Fruit fly (Drosophila melanogaster): ENCODE data around the gene Tspo.
A peak's percentile ranks its signal among the peaks of the same experiment; 100 is the strongest.

The Tspo gene

DNA sequence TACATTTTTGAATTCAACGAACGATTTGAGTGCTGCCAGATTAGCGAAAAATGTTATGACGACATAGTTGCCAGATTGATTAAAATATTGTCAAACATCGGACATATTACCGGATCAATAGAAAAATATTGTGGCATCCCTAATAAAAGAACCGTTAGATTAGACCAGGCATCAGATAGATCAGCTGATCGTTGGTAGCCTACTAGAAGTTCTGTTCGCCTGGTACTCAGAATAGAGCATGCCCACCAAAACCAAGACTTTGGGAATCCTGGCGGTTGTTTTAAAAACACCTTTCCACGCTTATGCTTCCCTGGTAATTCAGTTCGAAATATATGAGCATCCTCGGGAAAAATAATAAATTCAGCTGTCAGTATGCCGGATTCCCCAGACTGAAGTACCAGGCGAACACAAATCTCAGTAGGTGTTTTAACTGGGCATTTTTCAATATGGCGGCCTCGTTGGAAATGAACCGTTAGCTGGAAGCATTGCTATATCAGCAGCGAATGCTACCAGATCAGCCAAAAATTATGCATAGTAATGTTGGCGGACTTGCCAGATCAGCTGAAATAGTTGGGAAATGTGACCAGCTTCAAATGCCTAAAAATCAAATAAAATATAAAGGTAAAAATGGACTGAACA, 18.7 kb upstream of the Tspo start (continued):
- TF ChIP-seq CG14860 (GFP tag; IDR thresholded peaks at IDR 0.05; ENCODE audit: partially characterized antibody) (peak; percentile 62; the same call in 2 of the 3 replicates), CG6272 (GFP tag; IDR thresholded peaks at IDR 0.05) (no peak), CG14050 (GFP tag; IDR thresholded peaks at IDR 0.05) (no peak), ranshi (GFP tag; IDR thresholded peaks at IDR 0.05) (no peak), jumu (GFP tag; optimal IDR thresholded peaks at IDR 0.05) (peak; percentile 3), CG4424 (GFP tag; optimal IDR thresholded peaks at IDR 0.05) (no peak), Dek (tag; optimal IDR thresholded peaks at IDR 0.05) (peak; percentile 19), Mad (GFP tag; optimal IDR thresholded peaks at IDR 0.05) (no peak), CG15269 (tag; optimal IDR thresholded peaks at IDR 0.05) (peak; percentile 44), inv (GFP tag; IDR thresholded peaks at IDR 0.05; ENCODE audit: partially characterized antibody) (no peak; the same call in 1 of the 2 replicates), gro (GFP tag; optimal IDR thresholded peaks at IDR 0.05) (no peak), CG6791 (GFP tag; IDR thresholded peaks at IDR 0.05; ENCODE audit: partially characterized antibody) (peak; percentile 71), Nf-YC (tag; optimal IDR thresholded peaks at IDR 0.05) (peak; percentile 56), row (GFP tag; IDR thresholded peaks at IDR 0.05) (no peak), lbe (GFP tag; optimal IDR thresholded peaks at IDR 0.05) (no peak), CG13287 (GFP tag; IDR thresholded peaks at IDR 0.05; ENCODE audit: partially characterized antibody) (peak; percentile 74), prd (optimal IDR thresholded peaks at IDR 0.05) (no peak), prd (GFP tag; IDR thresholded peaks at IDR 0.05) (no peak), zen2 (GFP tag; IDR thresholded peaks at IDR 0.05; ENCODE audit: partially characterized antibody) (peak; percentile 75; the same call in 2 of the 3 replicates), CG17829 (tag; optimal IDR thresholded peaks at IDR 0.05) (peak; percentile 17), bbx (GFP tag; IDR thresholded peaks at IDR 0.05; ENCODE audit: partially characterized antibody) (peak; percentile 75), CG12942 (GFP tag; optimal IDR thresholded peaks at IDR 0.05) (no peak), Side (GFP tag; optimal IDR thresholded peaks at IDR 0.05) (no peak), gcm2 (GFP tag; optimal IDR thresholded peaks at IDR 0.05) (no peak), Doc2 (GFP tag; IDR thresholded peaks at IDR 0.05) (no peak), Nf-YA (GFP tag; IDR thresholded peaks at IDR 0.05) (no peak), wek (GFP tag; optimal IDR thresholded peaks at IDR 0.05) (peak; percentile 68), HLH3B (GFP tag; IDR thresholded peaks at IDR 0.05) (no peak), Adf1 (GFP tag; IDR thresholded peaks at IDR 0.05) (no peak), Ets97D (GFP tag; optimal IDR thresholded peaks at IDR 0.05) (peak; percentile 82), Hand (GFP tag; optimal IDR thresholded peaks at IDR 0.05) (no peak), dysf (GFP tag; IDR thresholded peaks at IDR 0.05) (0 out of 3 replicates have a peak, but pooled peaks have one; percentile 25), gfzf (GFP tag; optimal IDR thresholded peaks at IDR 0.05) (peak; percentile 80), Ssrp (tag; optimal IDR thresholded peaks at IDR 0.05) (no peak), B-H1 (GFP tag; IDR thresholded peaks at IDR 0.05) (no peak), CG8478 (optimal IDR thresholded peaks at IDR 0.05) (no peak), CG32772 (GFP tag; IDR thresholded peaks at IDR 0.05) (no peak), CG14441 (GFP tag; IDR thresholded peaks at IDR 0.05) (no peak), CG12299 (tag; optimal IDR thresholded peaks at IDR 0.05) (peak; percentile 46), CG33557 (GFP tag; optimal IDR thresholded peaks at IDR 0.05) (peak; percentile 62), CG6689 (GFP tag; IDR thresholded peaks at IDR 0.05) (no peak), CG11504 (tag; optimal IDR thresholded peaks at IDR 0.05) (peak; percentile 29), Dip3 (GFP tag; optimal IDR thresholded peaks at IDR 0.05) (no peak), wor (GFP tag; IDR thresholded peaks at IDR 0.05) (no peak), CG1647 (GFP tag; optimal IDR thresholded peaks at IDR 0.05) (no peak), ssp (GFP tag; IDR thresholded peaks at IDR 0.05) (0 out of 2 replicates have a peak, but pooled peaks have one; percentile 24), abd-A (tag; optimal IDR thresholded peaks at IDR 0.05) (peak; percentile 95), CG11560 (tag; IDR thresholded peaks at IDR 0.05) (peak; percentile 23; the same call in 1 of the 3 replicates), CG16863 (GFP tag; optimal IDR thresholded peaks at IDR 0.05) (no peak), org-1 (GFP tag; optimal IDR thresholded peaks at IDR 0.05) (no peak), Jarid2 (GFP tag; optimal IDR thresholded peaks at IDR 0.05) (no peak)
